Worm (Caenorhabditis elegans) whole organism, late embryonic: Measurements from ENCODE around the gene cyp-35B1.

Experiments
- C08G9.2 ChIP-seq: sonication (generic microtip); optimal IDR thresholded peaks from 2 replicates; lab custom pipeline; 2016; ENCODE audit warnings: mild to moderate bottlenecking, missing genetic modification characterization, moderate library complexity, missing compliant biosample characterization
- C38D4.7 ChIP-seq: fragments of 200-800 bp; sonication (Bioruptor generic); optimal IDR thresholded peaks from 2 replicates; lab custom pipeline; 2018; ENCODE audit warnings: mild to moderate bottlenecking, missing genetic modification characterization, moderate library complexity, missing compliant biosample characterization
- F13H6.1 ChIP-seq: sonication (generic microtip); optimal IDR thresholded peaks from 2 replicates; lab custom pipeline; 2016; ENCODE audit warnings: missing genetic modification characterization, missing compliant biosample characterization
- K02D7.2 ChIP-seq: sonication (generic microtip); optimal IDR thresholded peaks from 2 replicates; lab custom pipeline; 2017; ENCODE audit warnings: mild to moderate bottlenecking, missing genetic modification characterization, missing compliant biosample characterization
- T23F11.4 ChIP-seq: fragments of 200-800 bp; sonication (Bioruptor generic); optimal IDR thresholded peaks from 2 replicates; lab custom pipeline; 2018; ENCODE audit warnings: mild to moderate bottlenecking, missing genetic modification characterization, missing compliant biosample characterization
- ceh-19 ChIP-seq: fragments of 200-800 bp; sonication (Bioruptor generic); optimal IDR thresholded peaks from 2 replicates; lab custom pipeline; 2018; ENCODE audit warnings: mild to moderate bottlenecking, missing genetic modification characterization, missing compliant biosample characterization
- ceh-24 ChIP-seq: sonication (generic microtip); optimal IDR thresholded peaks from 2 replicates; lab custom pipeline; 2016; ENCODE audit warnings: mild to moderate bottlenecking, missing genetic modification characterization, missing compliant biosample characterization
- ceh-31 ChIP-seq: sonication (generic microtip); optimal IDR thresholded peaks from 2 replicates; lab custom pipeline; 2016; ENCODE audit warnings: missing genetic modification characterization, missing compliant biosample characterization
- ceh-45 ChIP-seq: fragments of 200-800 bp; sonication (Bioruptor generic); IDR thresholded peaks from 2 replicates; pipeline ENCODE4 v1.3.6; 2022; ENCODE audit warnings: missing genetic modification reagents, missing genetic modification characterization, missing compliant biosample characterization
- che-1 ChIP-seq: sonication (generic microtip); optimal IDR thresholded peaks from 2 replicates; lab custom pipeline; 2016; ENCODE audit warnings: mild to moderate bottlenecking, missing genetic modification characterization, missing compliant biosample characterization
- dmd-4 ChIP-seq: sonication (generic microtip); optimal IDR thresholded peaks from 2 replicates; lab custom pipeline; 2016; ENCODE audit warnings: borderline replicate concordance, missing genetic modification characterization, missing compliant biosample characterization
- dve-1 ChIP-seq: sonication (generic microtip); optimal IDR thresholded peaks from 2 replicates; lab custom pipeline; 2017; ENCODE audit warnings: antibody characterized with exemption, mild to moderate bottlenecking, missing genetic modification characterization, missing compliant biosample characterization
- elt-2 ChIP-seq: sonication (generic microtip); optimal IDR thresholded peaks from 2 replicates; lab custom pipeline; 2016; ENCODE audit warnings: missing genetic modification reagents, missing genetic modification characterization, missing compliant biosample characterization
- ets-4 ChIP-seq: sonication (generic microtip); optimal IDR thresholded peaks from 2 replicates; lab custom pipeline; 2016; ENCODE audit warnings: missing genetic modification characterization, missing compliant biosample characterization
- fax-1 ChIP-seq: sonication (generic microtip); optimal IDR thresholded peaks from 2 replicates; lab custom pipeline; 2016; ENCODE audit warnings: missing genotype, missing genetic modification characterization, missing compliant biosample characterization
- fkh-10 ChIP-seq: fragments of 150-350 bp; optimal IDR thresholded peaks from 2 replicates; lab custom pipeline; 2014; ENCODE audit warnings: missing biosample characterization, missing genetic modification reagents, missing genetic modification characterization
- fkh-6 ChIP-seq: sonication (generic microtip); optimal IDR thresholded peaks from 2 replicates; lab custom pipeline; 2016; ENCODE audit warnings: missing genetic modification characterization, missing compliant biosample characterization
- hlh-13 ChIP-seq: fragments of 200-800 bp; sonication (Bioruptor generic); optimal IDR thresholded peaks from 2 replicates; lab custom pipeline; 2018; ENCODE audit warnings: mild to moderate bottlenecking, missing genetic modification characterization, missing compliant biosample characterization
- hlh-15 ChIP-seq: sonication (generic microtip); optimal IDR thresholded peaks from 2 replicates; lab custom pipeline; 2016; ENCODE audit warnings: missing genetic modification characterization, missing compliant biosample characterization
- hlh-30 ChIP-seq: sonication (generic microtip); optimal IDR thresholded peaks from 2 replicates; lab custom pipeline; 2017; ENCODE audit warnings: antibody characterized with exemption, missing genetic modification characterization, missing compliant biosample characterization; ENCODE audit not compliant: insufficient read depth
- hlh-8 ChIP-seq: sonication (generic microtip); optimal IDR thresholded peaks from 2 replicates; lab custom pipeline; 2016; ENCODE audit warnings: missing genotype, missing genetic modification characterization, missing compliant biosample characterization
- lim-6 ChIP-seq: sonication (generic microtip); optimal IDR thresholded peaks from 2 replicates; lab custom pipeline; 2016; ENCODE audit warnings: missing genetic modification characterization, missing compliant biosample characterization
- madf-2 ChIP-seq: sonication (generic microtip); optimal IDR thresholded peaks from 2 replicates; lab custom pipeline; 2017; ENCODE audit warnings: missing genetic modification characterization, missing compliant biosample characterization
- nhr-11 ChIP-seq: fragments of 150-350 bp; optimal IDR thresholded peaks from 2 replicates; lab custom pipeline; 2014; ENCODE audit warnings: missing biosample characterization, missing genetic modification characterization
- pag-3 ChIP-seq: sonication (generic microtip); optimal IDR thresholded peaks from 2 replicates; lab custom pipeline; 2016; ENCODE audit warnings: missing compliant biosample characterization, missing genetic modification characterization, borderline replicate concordance
- pat-9 ChIP-seq: fragments of 200-800 bp; sonication (Bioruptor generic); optimal IDR thresholded peaks from 2 replicates; lab custom pipeline; 2018; ENCODE audit warnings: mild to moderate bottlenecking, missing genetic modification characterization, moderate library complexity, missing compliant biosample characterization
- pax-1 ChIP-seq: fragments of 150-350 bp; optimal IDR thresholded peaks from 2 replicates; lab custom pipeline; 2014; ENCODE audit warnings: missing biosample characterization, missing genetic modification characterization
- pha-4 ChIP-seq: fragments of 150-350 bp; optimal IDR thresholded peaks from 2 replicates; lab custom pipeline; 2018; ENCODE audit warnings: missing biosample characterization, missing genetic modification reagents, missing genetic modification characterization
- pqm-1 ChIP-seq: sonication (generic microtip); optimal IDR thresholded peaks from 2 replicates; lab custom pipeline; 2016; ENCODE audit warnings: missing genetic modification characterization, missing compliant biosample characterization
- pros-1 ChIP-seq: fragments of 150-350 bp; optimal IDR thresholded peaks from 2 replicates; lab custom pipeline; 2014; ENCODE audit warnings: missing biosample characterization, missing genetic modification reagents, missing genetic modification characterization
- ref-2 ChIP-seq: sonication (generic microtip); optimal IDR thresholded peaks from 2 replicates; lab custom pipeline; 2016; ENCODE audit warnings: missing genetic modification characterization, missing compliant biosample characterization
- sox-2 ChIP-seq: fragments of 200-800 bp; sonication (Bioruptor generic); IDR thresholded peaks from 2 replicates; pipeline ENCODE4 v1.3.6; 2022; ENCODE audit warnings: missing genetic modification reagents, missing genetic modification characterization, missing compliant biosample characterization
- sox-4 ChIP-seq: sonication (generic microtip); optimal IDR thresholded peaks from 2 replicates; lab custom pipeline; 2017; ENCODE audit warnings: mild to moderate bottlenecking, missing genetic modification characterization, inconsistent platforms, missing compliant biosample characterization
- tbx-2 ChIP-seq: sonication (generic microtip); optimal IDR thresholded peaks from 2 replicates; lab custom pipeline; 2016; ENCODE audit warnings: missing genetic modification characterization, missing compliant biosample characterization
- ttx-3 ChIP-seq: sonication (generic microtip); optimal IDR thresholded peaks from 2 replicates; lab custom pipeline; 2016; ENCODE audit warnings: missing genetic modification reagents, missing genetic modification characterization, missing compliant biosample characterization
- unc-42 ChIP-seq: sonication (generic microtip); optimal IDR thresholded peaks from 2 replicates; lab custom pipeline; 2016; ENCODE audit warnings: missing genotype, missing genetic modification characterization, missing compliant biosample characterization
- unc-86 ChIP-seq: sonication (generic microtip); optimal IDR thresholded peaks from 2 replicates; lab custom pipeline; 2016; ENCODE audit warnings: missing genetic modification characterization, missing compliant biosample characterization
- zip-5 ChIP-seq: sonication (generic microtip); optimal IDR thresholded peaks from 2 replicates; lab custom pipeline; 2016; ENCODE audit warnings: missing genetic modification characterization, missing compliant biosample characterization
- ztf-16 ChIP-seq: sonication (generic microtip); optimal IDR thresholded peaks from 2 replicates; lab custom pipeline; 2017; ENCODE audit warnings: missing genetic modification characterization, missing compliant biosample characterization

The cyp-35B1 gene

ce11 chrV:3916480-3916879, 22.4 kb upstream of the cyp-35B1 start, which contains the start of gene srx-67:
srx-67 (plus strand) TSS chrV:3916780.
- TF ChIP-seq pha-4 (tag; lab: Kevin White, UChicago) (no peak), pqm-1 (tag; lab: Kevin White, UChicago) (no peak), hlh-8 (no peak), ceh-19 (GFP tag; lab: Kevin White, UChicago) (no peak), K02D7.2 (tag; lab: Kevin White, UChicago) (no peak), fax-1 (tag; lab: Kevin White, UChicago) (no peak), tbx-2 (no peak), ceh-24 (tag; lab: Kevin White, UChicago) (no peak), ets-4 (no peak), sox-4 (no peak), F13H6.1 (tag; lab: Kevin White, UChicago) (no peak), ceh-45 (GFP tag; lab: Robert Waterston, UW) (no peak)
- TF ChIP-seq, all 69 proteins: peak for 0

ce11 chrV:3919289-3919688, 19.5 kb upstream of the cyp-35B1 start, which contains the start of gene srx-66:
srx-66 (plus strand) TSS chrV:3919589.
- TF ChIP-seq unc-42 (tag; lab: Kevin White, UChicago), result no peak
- no peak for TF ChIP-seq elt-2 (tag; lab: Kevin White, UChicago)
- no peak for TF ChIP-seq C38D4.7 (GFP tag; lab: Kevin White, UChicago)
- no peak for TF ChIP-seq fax-1 (tag; lab: Kevin White, UChicago)
- TF ChIP-seq F13H6.1 (tag; lab: Kevin White, UChicago), result no peak
- no peak for TF ChIP-seq hlh-30 (tag; lab: Kevin White, UChicago)
- no peak for TF ChIP-seq ref-2 (tag; lab: Kevin White, UChicago)
- TF ChIP-seq ztf-16 (tag; lab: Kevin White, UChicago), result no peak

ce11 chrV:3921635-3922034, 17.2 kb upstream of the cyp-35B1 start, which contains the start of gene srx-65:
srx-65 (plus strand) TSS chrV:3921935.
- TF ChIP-seq fkh-6 (tag; lab: Kevin White, UChicago), result no peak
- no peak for TF ChIP-seq unc-86 (tag; lab: Kevin White, UChicago)
- no peak for TF ChIP-seq ceh-31 (tag; lab: Kevin White, UChicago)
- no peak for TF ChIP-seq madf-2
- no peak for TF ChIP-seq pha-4 (tag; lab: Kevin White, UChicago)
- TF ChIP-seq pag-3, result no peak
- TF ChIP-seq zip-5 (tag; lab: Kevin White, UChicago), result no peak
- TF ChIP-seq pax-1 (tag; lab: Kevin White, UChicago), result no peak
- no peak for TF ChIP-seq dve-1
- TF ChIP-seq T23F11.4 (GFP tag; lab: Kevin White, UChicago), result no peak
- TF ChIP-seq ets-4, result no peak
- TF ChIP-seq ttx-3 (tag; lab: Kevin White, UChicago), result no peak
- TF ChIP-seq tbx-2, result no peak
- no peak for TF ChIP-seq lim-6 (tag; lab: Kevin White, UChicago)
- no peak for TF ChIP-seq che-1
- no peak for TF ChIP-seq hlh-30 (tag; lab: Kevin White, UChicago)

- TF ChIP-seq F13H6.1 (tag; lab: Kevin White, UChicago), result no peak
- no peak for TF ChIP-seq hlh-13 (GFP tag; lab: Kevin White, UChicago)
- no peak for TF ChIP-seq pros-1 (tag; lab: Kevin White, UChicago)
- no peak for TF ChIP-seq dmd-4 (tag; lab: Kevin White, UChicago)
- no peak for TF ChIP-seq pag-3
- no peak for TF ChIP-seq nhr-11 (tag; lab: Kevin White, UChicago)
- no peak for TF ChIP-seq sox-2 (GFP tag; lab: Robert Waterston, UW)
- no peak for TF ChIP-seq ztf-16 (tag; lab: Kevin White, UChicago)
- no peak for TF ChIP-seq pqm-1 (tag; lab: Kevin White, UChicago)
- no peak for TF ChIP-seq sox-4
- no peak for TF ChIP-seq ceh-19 (GFP tag; lab: Kevin White, UChicago)
- no peak for TF ChIP-seq pat-9
- TF ChIP-seq madf-2, result no peak
- TF ChIP-seq C08G9.2 (tag; lab: Kevin White, UChicago), result no peak
- no peak for TF ChIP-seq hlh-15
- TF ChIP-seq fkh-10, result no peak
Observed at ce11 chrV:3922547-3922946, 16.3 kb upstream of the cyp-35B1 start.
